Worm (Caenorhabditis elegans) whole organism, late embryonic: Measurements from ENCODE around the gene pat-12.

ENCODE experiments used
- C08G9.2 ChIP-seq: sonication (generic microtip); optimal IDR thresholded peaks from 2 replicates; lab custom pipeline; 2016; ENCODE audit warnings: mild to moderate bottlenecking, missing genetic modification characterization, moderate library complexity, missing compliant biosample characterization
- F13H6.1 ChIP-seq: sonication (generic microtip); optimal IDR thresholded peaks from 2 replicates; lab custom pipeline; 2016; ENCODE audit warnings: missing genetic modification characterization, missing compliant biosample characterization
- K02D7.2 ChIP-seq: sonication (generic microtip); optimal IDR thresholded peaks from 2 replicates; lab custom pipeline; 2017; ENCODE audit warnings: mild to moderate bottlenecking, missing genetic modification characterization, missing compliant biosample characterization
- K09A11.1 ChIP-seq: sonication (generic microtip); optimal IDR thresholded peaks from 2 replicates; lab custom pipeline; 2017; ENCODE audit warnings: antibody characterized with exemption, mild to moderate bottlenecking, missing genetic modification characterization, missing compliant biosample characterization; ENCODE audit not compliant: insufficient read depth
- T23F11.4 ChIP-seq: fragments of 200-800 bp; sonication (Bioruptor generic); optimal IDR thresholded peaks from 2 replicates; lab custom pipeline; 2018; ENCODE audit warnings: mild to moderate bottlenecking, missing genetic modification characterization, missing compliant biosample characterization
- Y22D7AL.16 ChIP-seq: sonication (generic microtip); optimal IDR thresholded peaks from 2 replicates; lab custom pipeline; 2016; ENCODE audit warnings: missing genetic modification characterization, missing compliant biosample characterization
- ahr-1 ChIP-seq: sonication (generic microtip); optimal IDR thresholded peaks from 2 replicates; lab custom pipeline; 2016; ENCODE audit warnings: missing genetic modification characterization, missing compliant biosample characterization
- ama-1 ChIP-seq: fragments of 150-350 bp; optimal IDR thresholded peaks from 2 replicates; lab custom pipeline; 2014
- ceh-14 ChIP-seq: sonication (generic microtip); optimal IDR thresholded peaks from 2 replicates; lab custom pipeline; 2016; ENCODE audit warnings: missing genotype, missing genetic modification characterization, missing compliant biosample characterization
- ceh-18 ChIP-seq: sonication (generic microtip); optimal IDR thresholded peaks from 2 replicates; lab custom pipeline; 2016; ENCODE audit warnings: missing genetic modification characterization, missing compliant biosample characterization
- ceh-19 ChIP-seq: fragments of 200-800 bp; sonication (Bioruptor generic); optimal IDR thresholded peaks from 2 replicates; lab custom pipeline; 2018; ENCODE audit warnings: mild to moderate bottlenecking, missing genetic modification characterization, missing compliant biosample characterization
- ceh-24 ChIP-seq: sonication (generic microtip); optimal IDR thresholded peaks from 2 replicates; lab custom pipeline; 2016; ENCODE audit warnings: mild to moderate bottlenecking, missing genetic modification characterization, missing compliant biosample characterization
- ceh-30 ChIP-seq: fragments of 150-350 bp; optimal IDR thresholded peaks from 2 replicates; lab custom pipeline; 2014; ENCODE audit warnings: missing biosample characterization, missing genetic modification characterization
- ceh-31 ChIP-seq: sonication (generic microtip); optimal IDR thresholded peaks from 2 replicates; lab custom pipeline; 2016; ENCODE audit warnings: missing genetic modification characterization, missing compliant biosample characterization
- ceh-34 ChIP-seq: sonication (generic microtip); optimal IDR thresholded peaks from 2 replicates; lab custom pipeline; 2016; ENCODE audit warnings: mild to moderate bottlenecking, missing genetic modification characterization, missing compliant biosample characterization
- ceh-45 ChIP-seq: fragments of 200-800 bp; sonication (Bioruptor generic); IDR thresholded peaks from 2 replicates; pipeline ENCODE4 v1.3.6; 2022; ENCODE audit warnings: missing genetic modification reagents, missing genetic modification characterization, missing compliant biosample characterization
- ceh-9 ChIP-seq: sonication (generic microtip); optimal IDR thresholded peaks from 2 replicates; lab custom pipeline; 2016; ENCODE audit warnings: mild to moderate bottlenecking, missing genetic modification characterization, inconsistent platforms, missing compliant biosample characterization
- dmd-4 ChIP-seq: sonication (generic microtip); optimal IDR thresholded peaks from 2 replicates; lab custom pipeline; 2016; ENCODE audit warnings: borderline replicate concordance, missing genetic modification characterization, missing compliant biosample characterization
- dve-1 ChIP-seq: sonication (generic microtip); optimal IDR thresholded peaks from 2 replicates; lab custom pipeline; 2017; ENCODE audit warnings: antibody characterized with exemption, mild to moderate bottlenecking, missing genetic modification characterization, missing compliant biosample characterization
- elt-2 ChIP-seq: sonication (generic microtip); optimal IDR thresholded peaks from 2 replicates; lab custom pipeline; 2016; ENCODE audit warnings: missing genetic modification reagents, missing genetic modification characterization, missing compliant biosample characterization
- elt-4 ChIP-seq: sonication (generic microtip); optimal IDR thresholded peaks from 2 replicates; lab custom pipeline; 2016; ENCODE audit warnings: missing genetic modification characterization, missing compliant biosample characterization
- ets-4 ChIP-seq: sonication (generic microtip); optimal IDR thresholded peaks from 2 replicates; lab custom pipeline; 2016; ENCODE audit warnings: missing genetic modification characterization, missing compliant biosample characterization
- fax-1 ChIP-seq: sonication (generic microtip); optimal IDR thresholded peaks from 2 replicates; lab custom pipeline; 2016; ENCODE audit warnings: missing genotype, missing genetic modification characterization, missing compliant biosample characterization
- fkh-6 ChIP-seq: sonication (generic microtip); optimal IDR thresholded peaks from 2 replicates; lab custom pipeline; 2016; ENCODE audit warnings: missing genetic modification characterization, missing compliant biosample characterization
- gmeb-2 ChIP-seq: sonication (generic microtip); optimal IDR thresholded peaks from 2 replicates; lab custom pipeline; 2016; ENCODE audit warnings: missing genetic modification characterization, inconsistent platforms, missing compliant biosample characterization
- hlh-13 ChIP-seq: fragments of 200-800 bp; sonication (Bioruptor generic); optimal IDR thresholded peaks from 2 replicates; lab custom pipeline; 2018; ENCODE audit warnings: mild to moderate bottlenecking, missing genetic modification characterization, missing compliant biosample characterization
- hlh-30 ChIP-seq: sonication (generic microtip); optimal IDR thresholded peaks from 2 replicates; lab custom pipeline; 2017; ENCODE audit warnings: antibody characterized with exemption, missing genetic modification characterization, missing compliant biosample characterization; ENCODE audit not compliant: insufficient read depth
- hlh-8 ChIP-seq: sonication (generic microtip); optimal IDR thresholded peaks from 2 replicates; lab custom pipeline; 2016; ENCODE audit warnings: missing genotype, missing genetic modification characterization, missing compliant biosample characterization
- lim-6 ChIP-seq: sonication (generic microtip); optimal IDR thresholded peaks from 2 replicates; lab custom pipeline; 2016; ENCODE audit warnings: missing genetic modification characterization, missing compliant biosample characterization
- madf-2 ChIP-seq: sonication (generic microtip); optimal IDR thresholded peaks from 2 replicates; lab custom pipeline; 2017; ENCODE audit warnings: missing genetic modification characterization, missing compliant biosample characterization
- mec-3 ChIP-seq: sonication (generic microtip); optimal IDR thresholded peaks from 2 replicates; lab custom pipeline; 2016; ENCODE audit warnings: borderline replicate concordance, missing genetic modification characterization, missing compliant biosample characterization
- nfya-1 ChIP-seq: sonication (generic microtip); optimal IDR thresholded peaks from 2 replicates; lab custom pipeline; 2017; ENCODE audit warnings: missing genetic modification characterization, mild to moderate bottlenecking, missing compliant biosample characterization, antibody characterized with exemption, moderate library complexity
- nhr-11 ChIP-seq: fragments of 150-350 bp; optimal IDR thresholded peaks from 2 replicates; lab custom pipeline; 2014; ENCODE audit warnings: missing biosample characterization, missing genetic modification characterization
- nhr-232 ChIP-seq: sonication (generic microtip); optimal IDR thresholded peaks from 2 replicates; lab custom pipeline; 2016; ENCODE audit warnings: missing genetic modification characterization, missing compliant biosample characterization
- odd-2 ChIP-seq: sonication (generic microtip); optimal IDR thresholded peaks from 2 replicates; lab custom pipeline; 2017; ENCODE audit warnings: antibody characterized with exemption, mild to moderate bottlenecking, missing genetic modification characterization, missing compliant biosample characterization
- pag-3 ChIP-seq: sonication (generic microtip); optimal IDR thresholded peaks from 2 replicates; lab custom pipeline; 2016; ENCODE audit warnings: missing compliant biosample characterization, missing genetic modification characterization, borderline replicate concordance
- pat-9 ChIP-seq: fragments of 200-800 bp; sonication (Bioruptor generic); optimal IDR thresholded peaks from 2 replicates; lab custom pipeline; 2018; ENCODE audit warnings: mild to moderate bottlenecking, missing genetic modification characterization, moderate library complexity, missing compliant biosample characterization
- pax-1 ChIP-seq: fragments of 150-350 bp; optimal IDR thresholded peaks from 2 replicates; lab custom pipeline; 2014; ENCODE audit warnings: missing biosample characterization, missing genetic modification characterization
- pha-2 ChIP-seq: sonication (generic microtip); optimal IDR thresholded peaks from 2 replicates; lab custom pipeline; 2017; ENCODE audit warnings: mild to moderate bottlenecking, missing genetic modification characterization, missing compliant biosample characterization
- pros-1 ChIP-seq: fragments of 150-350 bp; optimal IDR thresholded peaks from 2 replicates; lab custom pipeline; 2014; ENCODE audit warnings: missing biosample characterization, missing genetic modification reagents, missing genetic modification characterization
- rnt-1 ChIP-seq: sonication (generic microtip); optimal IDR thresholded peaks from 2 replicates; lab custom pipeline; 2016; ENCODE audit warnings: missing genetic modification characterization, missing compliant biosample characterization
- sox-2 ChIP-seq: fragments of 200-800 bp; sonication (Bioruptor generic); IDR thresholded peaks from 2 replicates; pipeline ENCODE4 v1.3.6; 2022; ENCODE audit warnings: missing genetic modification reagents, missing genetic modification characterization, missing compliant biosample characterization
- sox-4 ChIP-seq: sonication (generic microtip); optimal IDR thresholded peaks from 2 replicates; lab custom pipeline; 2017; ENCODE audit warnings: mild to moderate bottlenecking, missing genetic modification characterization, inconsistent platforms, missing compliant biosample characterization
- syd-9 ChIP-seq: sonication (generic microtip); optimal IDR thresholded peaks from 2 replicates; lab custom pipeline; 2016; ENCODE audit warnings: mild to moderate bottlenecking, missing genetic modification characterization, moderate library complexity, missing compliant biosample characterization
- tbx-2 ChIP-seq: sonication (generic microtip); optimal IDR thresholded peaks from 2 replicates; lab custom pipeline; 2016; ENCODE audit warnings: missing genetic modification characterization, missing compliant biosample characterization
- tbx-7 ChIP-seq: sonication (generic microtip); optimal IDR thresholded peaks from 2 replicates; lab custom pipeline; 2016; ENCODE audit warnings: missing genotype, missing genetic modification characterization, missing compliant biosample characterization
- unc-3 ChIP-seq, 2 experiments: fragments of 200-800 bp in 1 of 2; sonication (Bioruptor generic) in 1 of 2; sonication (generic microtip) in 1 of 2; conservative IDR thresholded peaks in 1 of 2; optimal IDR thresholded peaks in 1 of 2; 2 replicates each; pipeline versions ENCODE4 v1.3.6 to Lab custom; 2016 to 2022; ENCODE audit warnings: missing compliant biosample characterization in 2 of 2, missing genetic modification characterization in 2 of 2, missing genetic modification reagents in 1 of 2
- unc-42 ChIP-seq: sonication (generic microtip); optimal IDR thresholded peaks from 2 replicates; lab custom pipeline; 2016; ENCODE audit warnings: missing genotype, missing genetic modification characterization, missing compliant biosample characterization
- zip-5 ChIP-seq: sonication (generic microtip); optimal IDR thresholded peaks from 2 replicates; lab custom pipeline; 2016; ENCODE audit warnings: missing genetic modification characterization, missing compliant biosample characterization
- ztf-16 ChIP-seq: sonication (generic microtip); optimal IDR thresholded peaks from 2 replicates; lab custom pipeline; 2017; ENCODE audit warnings: missing genetic modification characterization, missing compliant biosample characterization

pat-12 gene

ce11 chrIII:789604-790003 lies 37.4 kb upstream of the pat-12 start:
- peak; percentile 17 for TF ChIP-seq pax-1 (tag; lab: Kevin White, UChicago)
- TF ChIP-seq ama-1 (lab: Kevin White, UChicago), result no peak

DNA sequence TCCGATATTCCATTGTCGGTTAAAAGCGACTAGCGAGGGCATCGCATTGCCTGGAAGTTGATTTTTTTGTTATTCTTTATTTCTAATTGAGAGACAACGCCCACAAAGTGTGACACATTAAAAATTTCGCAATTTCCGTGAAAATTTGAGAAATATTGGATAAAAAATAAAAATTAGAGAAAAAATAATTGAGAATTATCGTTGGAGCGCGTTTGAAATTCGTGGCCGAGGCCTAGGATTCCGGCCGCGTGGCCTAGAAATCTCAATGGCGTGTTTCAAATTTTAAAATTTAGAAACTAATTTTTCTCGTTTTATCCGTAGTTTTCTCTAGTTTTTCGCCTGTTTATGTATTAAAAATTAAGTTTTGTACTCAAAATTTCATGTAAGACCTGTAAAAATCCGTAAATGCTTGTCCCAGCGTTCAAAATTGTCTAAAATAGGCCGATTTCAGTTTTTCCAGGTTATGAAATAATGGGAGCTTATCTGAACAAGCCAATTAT lies 31.1 kb upstream of the pat-12 start, which contains the start of the genes dagl-2 and ppm-1.G:
Gene dagl-2, minus strand, starts transcription at position 52 of the 500 bp plus-strand sequence.
Gene ppm-1.G, plus strand, starts transcription at position 450 of the 500 bp plus-strand sequence.
- TF ChIP-seq dmd-4 (tag; lab: Kevin White, UChicago) (no peak), unc-3 (GFP tag; conservative IDR thresholded peaks at IDR 0.05; lab: Robert Waterston, UW) (0 out of 2 replicates have a peak, but pooled peaks have one; percentile 36), unc-3 (tag; optimal IDR thresholded peaks at IDR 0.05; lab: Kevin White, UChicago) (peak; percentile 23), madf-2 (tag; lab: Kevin White, UChicago) (no peak), pha-2 (tag; lab: Kevin White, UChicago) (no peak), zip-5 (tag; lab: Kevin White, UChicago) (peak; percentile 55), ceh-34 (tag; lab: Kevin White, UChicago) (no peak), mec-3 (tag; lab: Kevin White, UChicago) (no peak), pag-3 (tag; lab: Kevin White, UChicago) (no peak), sox-4 (tag; lab: Kevin White, UChicago) (no peak), ceh-30 (tag; lab: Kevin White, UChicago) (no peak), hlh-13 (GFP tag; lab: Kevin White, UChicago) (no peak), hlh-30 (no peak), tbx-2 (tag; lab: Kevin White, UChicago) (peak; percentile 84), ceh-45 (GFP tag; lab: Robert Waterston, UW) (no peak), C08G9.2 (tag; lab: Kevin White, UChicago) (peak; percentile 81), nfya-1 (tag; lab: Kevin White, UChicago) (peak; percentile 42), K02D7.2 (tag; lab: Kevin White, UChicago) (no peak), hlh-8 (tag; lab: Kevin White, UChicago) (peak; percentile 42), ceh-19 (GFP tag; lab: Kevin White, UChicago) (no peak), elt-2 (tag; lab: Kevin White, UChicago) (peak; percentile 71), K09A11.1 (tag; lab: Kevin White, UChicago) (no peak), nhr-11 (tag; lab: Kevin White, UChicago) (no peak), fax-1 (peak; percentile 59), pat-9 (tag; lab: Kevin White, UChicago) (no peak), pax-1 (tag; lab: Kevin White, UChicago) (peak; percentile 41), T23F11.4 (GFP tag; lab: Kevin White, UChicago) (no peak), ceh-14 (peak; percentile 86), pros-1 (tag; lab: Kevin White, UChicago) (no peak), ceh-9 (no peak), fkh-6 (no peak), odd-2 (tag; lab: Kevin White, UChicago) (no peak), elt-4 (tag; lab: Kevin White, UChicago) (no peak), F13H6.1 (tag; lab: Kevin White, UChicago) (peak; percentile 1), dve-1 (no peak), Y22D7AL.16 (tag; lab: Kevin White, UChicago) (no peak), ama-1 (lab: Kevin White, UChicago) (no peak), nhr-232 (tag; lab: Kevin White, UChicago) (no peak), syd-9 (tag; lab: Kevin White, UChicago) (no peak), sox-2 (no peak), lim-6 (tag; lab: Kevin White, UChicago) (peak; percentile 39), gmeb-2 (no peak), ztf-16 (tag; lab: Kevin White, UChicago) (no peak), ceh-24 (tag; lab: Kevin White, UChicago) (no peak), rnt-1 (tag; lab: Kevin White, UChicago) (peak; percentile 37), ceh-31 (tag; lab: Kevin White, UChicago) (peak; percentile 92), ets-4 (peak; percentile 63), unc-42 (tag; lab: Kevin White, UChicago) (peak; percentile 94), tbx-7 (tag; lab: Kevin White, UChicago) (peak; percentile 53), ceh-18 (tag; lab: Kevin White, UChicago) (peak; percentile 11), ahr-1 (no peak)
